Worm (Caenorhabditis elegans) whole organism, late embryonic: Measurements from ENCODE around the gene mltn-10.

ENCODE experiments used
- C08G9.2 ChIP-seq: sonication (generic microtip); optimal IDR thresholded peaks from 2 replicates; lab custom pipeline; 2016; ENCODE audit warnings: mild to moderate bottlenecking, missing genetic modification characterization, moderate library complexity, missing compliant biosample characterization
- K02D7.2 ChIP-seq: sonication (generic microtip); optimal IDR thresholded peaks from 2 replicates; lab custom pipeline; 2017; ENCODE audit warnings: mild to moderate bottlenecking, missing genetic modification characterization, missing compliant biosample characterization
- ceh-2 ChIP-seq: sonication (generic microtip); optimal IDR thresholded peaks from 2 replicates; lab custom pipeline; 2016; ENCODE audit warnings: missing genotype, missing genetic modification characterization, missing compliant biosample characterization
- ceh-45 ChIP-seq: fragments of 200-800 bp; sonication (Bioruptor generic); IDR thresholded peaks from 2 replicates; pipeline ENCODE4 v1.3.6; 2022; ENCODE audit warnings: missing genetic modification reagents, missing genetic modification characterization, missing compliant biosample characterization
- elt-4 ChIP-seq: sonication (generic microtip); optimal IDR thresholded peaks from 2 replicates; lab custom pipeline; 2016; ENCODE audit warnings: missing genetic modification characterization, missing compliant biosample characterization
- fkh-10 ChIP-seq: fragments of 150-350 bp; optimal IDR thresholded peaks from 2 replicates; lab custom pipeline; 2014; ENCODE audit warnings: missing biosample characterization, missing genetic modification reagents, missing genetic modification characterization
- hlh-30 ChIP-seq: sonication (generic microtip); optimal IDR thresholded peaks from 2 replicates; lab custom pipeline; 2017; ENCODE audit warnings: antibody characterized with exemption, missing genetic modification characterization, missing compliant biosample characterization; ENCODE audit not compliant: insufficient read depth
- nhr-11 ChIP-seq: fragments of 150-350 bp; optimal IDR thresholded peaks from 2 replicates; lab custom pipeline; 2014; ENCODE audit warnings: missing biosample characterization, missing genetic modification characterization
- pag-3 ChIP-seq: sonication (generic microtip); optimal IDR thresholded peaks from 2 replicates; lab custom pipeline; 2016; ENCODE audit warnings: missing compliant biosample characterization, missing genetic modification characterization, borderline replicate concordance
- pha-2 ChIP-seq: sonication (generic microtip); optimal IDR thresholded peaks from 2 replicates; lab custom pipeline; 2017; ENCODE audit warnings: mild to moderate bottlenecking, missing genetic modification characterization, missing compliant biosample characterization
- pqm-1 ChIP-seq: sonication (generic microtip); optimal IDR thresholded peaks from 2 replicates; lab custom pipeline; 2016; ENCODE audit warnings: missing genetic modification characterization, missing compliant biosample characterization
- ttx-3 ChIP-seq: sonication (generic microtip); optimal IDR thresholded peaks from 2 replicates; lab custom pipeline; 2016; ENCODE audit warnings: missing genetic modification reagents, missing genetic modification characterization, missing compliant biosample characterization
- unc-3 ChIP-seq, 2 experiments: fragments of 200-800 bp in 1 of 2; sonication (Bioruptor generic) in 1 of 2; sonication (generic microtip) in 1 of 2; conservative IDR thresholded peaks in 1 of 2; optimal IDR thresholded peaks in 1 of 2; 2 replicates each; pipeline versions ENCODE4 v1.3.6 to Lab custom; 2016 to 2022; ENCODE audit warnings: missing compliant biosample characterization in 2 of 2, missing genetic modification characterization in 2 of 2, missing genetic modification reagents in 1 of 2

- TF ChIP-seq elt-4 (no peak), nhr-11 (tag; lab: Kevin White, UChicago) (no peak), pha-2 (tag; lab: Kevin White, UChicago) (no peak), C08G9.2 (tag; lab: Kevin White, UChicago) (no peak), ttx-3 (tag; lab: Kevin White, UChicago) (no peak), K02D7.2 (no peak), pag-3 (no peak), ceh-2 (tag; lab: Kevin White, UChicago) (no peak), unc-3 (GFP tag; conservative IDR thresholded peaks at IDR 0.05; lab: Robert Waterston, UW) (no peak), unc-3 (tag; optimal IDR thresholded peaks at IDR 0.05; lab: Kevin White, UChicago) (no peak), hlh-30 (tag; lab: Kevin White, UChicago) (no peak), pqm-1 (tag; lab: Kevin White, UChicago) (no peak), ceh-45 (GFP tag; lab: Robert Waterston, UW) (no peak), fkh-10 (no peak)
Measured at ce11 chrII:14591699-14592098, 31.2 kb upstream of the mltn-10 start, which contains the start of gene C01G12.7.
